ENCODE assay signal across 1 fruit fly cellular context in genomic region chr3L:15141118-15142003, dm6.
A peak's percentile ranks its signal among the peaks of the same experiment; 100 is the strongest.
TF ChIP-seq lines count a peak whose summit lies in the region.

No protein-coding gene starts in this region.

TF ChIP-seq in whole organism, embryonic, 481 proteins besides CTCF, POLR2A, EP300 and RAD21 (continued from another document):
- peak; percentile 14 for TF ChIP-seq CG12769 (tag; optimal IDR thresholded peaks at IDR 0.05; lab: Kevin White, UChicago)
- peak in 1 of 2 experiments; percentile 80 for TF ChIP-seq insv (GFP tag; optimal IDR thresholded peaks at IDR 0.05; lab: Kevin White, UChicago)
- TF ChIP-seq tgo (GFP tag; IDR thresholded peaks at IDR 0.05; lab: Robert Waterston, UW) = 0 out of 3 replicates have a peak, but pooled peaks have one; percentile 23
- peak; percentile 0 for TF ChIP-seq kah (GFP tag; optimal IDR thresholded peaks at IDR 0.05; lab: Kevin White, UChicago)
- TF ChIP-seq CG9932 (GFP tag; IDR thresholded peaks at IDR 0.05; lab: Robert Waterston, UW) = peak; percentile 64
- TF ChIP-seq Aef1 (GFP tag; IDR thresholded peaks at IDR 0.05; lab: Robert Waterston, UW) = peak; percentile 49; the same call in 2 of the 3 replicates
- no peak for TF ChIP-seq ftz-f1 (GFP tag; optimal IDR thresholded peaks at IDR 0.05; lab: Kevin White, UChicago)
- peak; percentile 22; the same call in 2 of the 3 replicates for TF ChIP-seq ci (GFP tag; IDR thresholded peaks at IDR 0.05; lab: Robert Waterston, UW)
- TF ChIP-seq CG6791 (GFP tag; IDR thresholded peaks at IDR 0.05; lab: Robert Waterston, UW; ENCODE audit: partially characterized antibody) = no peak
- TF ChIP-seq gsb-n (tag; optimal IDR thresholded peaks at IDR 0.05; lab: Kevin White, UChicago) = peak; percentile 22
- peak; percentile 26 for TF ChIP-seq nmo (GFP tag; optimal IDR thresholded peaks at IDR 0.05; lab: Kevin White, UChicago)
- peak; percentile 83 for TF ChIP-seq row (GFP tag; IDR thresholded peaks at IDR 0.05; lab: Robert Waterston, UW)
- TF ChIP-seq CG2199 (GFP tag; IDR thresholded peaks at IDR 0.05; lab: Robert Waterston, UW) = peak; percentile 34; the same call in 1 of the 3 replicates
- no peak for TF ChIP-seq disco-r (GFP tag; optimal IDR thresholded peaks at IDR 0.05; lab: Kevin White, UChicago)
- peak; percentile 42; the same call in 1 of the 2 replicates for TF ChIP-seq Drgx (GFP tag; IDR thresholded peaks at IDR 0.05; lab: Robert Waterston, UW)
- TF ChIP-seq CoRest (tag; optimal IDR thresholded peaks at IDR 0.05; lab: Kevin White, UChicago) = peak; percentile 51
- no peak for TF ChIP-seq fru (optimal IDR thresholded peaks at IDR 0.05; lab: Kevin White, UChicago)
- TF ChIP-seq amos (GFP tag; IDR thresholded peaks at IDR 0.05; lab: Robert Waterston, UW; ENCODE audit: partially characterized antibody) = peak; percentile 4; the same call in 1 of the 2 replicates
- TF ChIP-seq CG18764 (GFP tag; optimal IDR thresholded peaks at IDR 0.05; lab: Kevin White, UChicago) = no peak
- TF ChIP-seq odd (GFP tag; optimal IDR thresholded peaks at IDR 0.05; lab: Kevin White, UChicago) = no peak
- TF ChIP-seq vvl (GFP tag; IDR thresholded peaks at IDR 0.05; lab: Robert Waterston, UW) = peak; percentile 23
- peak in 1 of 2 experiments; percentile 4 for TF ChIP-seq bsh (GFP tag; optimal IDR thresholded peaks at IDR 0.05; lab: Kevin White, UChicago)
- TF ChIP-seq chinmo (GFP tag; IDR thresholded peaks at IDR 0.05; lab: Robert Waterston, UW; ENCODE audit: partially characterized antibody) = peak; percentile 80; the same call in 3 of the 4 replicates
- TF ChIP-seq phol (tag; optimal IDR thresholded peaks at IDR 0.05; lab: Kevin White, UChicago) = peak; percentile 16
- TF ChIP-seq abd-A (tag; optimal IDR thresholded peaks at IDR 0.05; lab: Kevin White, UChicago) = peak; percentile 25
- TF ChIP-seq CG10209 (GFP tag; optimal IDR thresholded peaks at IDR 0.05; lab: Kevin White, UChicago) = peak; percentile 32
- TF ChIP-seq CG10321 (GFP tag; IDR thresholded peaks at IDR 0.05; lab: Robert Waterston, UW) = peak; percentile 96
- peak; percentile 60 for TF ChIP-seq slbo (GFP tag; IDR thresholded peaks at IDR 0.05; lab: Robert Waterston, UW)
- TF ChIP-seq chn (GFP tag; optimal IDR thresholded peaks at IDR 0.05; lab: Kevin White, UChicago) = peak; percentile 8
- TF ChIP-seq fd96Cb (tag; optimal IDR thresholded peaks at IDR 0.05; lab: Kevin White, UChicago) = no peak
- TF ChIP-seq mirr (GFP tag; optimal IDR thresholded peaks at IDR 0.05; lab: Kevin White, UChicago) = peak; percentile 41
- peak; percentile 14 for TF ChIP-seq D19A (tag; optimal IDR thresholded peaks at IDR 0.05; lab: Kevin White, UChicago)
- TF ChIP-seq Rfx (GFP tag; IDR thresholded peaks at IDR 0.05; lab: Robert Waterston, UW) = peak; percentile 73
- TF ChIP-seq Ssrp (tag; optimal IDR thresholded peaks at IDR 0.05; lab: Kevin White, UChicago) = peak; percentile 30
- no peak for TF ChIP-seq CG16863 (GFP tag; optimal IDR thresholded peaks at IDR 0.05; lab: Kevin White, UChicago)
- peak; percentile 76 for TF ChIP-seq sens (GFP tag; lab: Kevin White, UChicago)
- peak; percentile 56 for TF ChIP-seq CG2712 (tag; optimal IDR thresholded peaks at IDR 0.05; lab: Kevin White, UChicago)
- peak; percentile 3 for TF ChIP-seq usp (GFP tag; optimal IDR thresholded peaks at IDR 0.05; lab: Kevin White, UChicago)
- peak; percentile 46 for TF ChIP-seq CG12391 (tag; optimal IDR thresholded peaks at IDR 0.05; lab: Kevin White, UChicago)
- TF ChIP-seq salm (tag; optimal IDR thresholded peaks at IDR 0.05; lab: Kevin White, UChicago) = no peak
- TF ChIP-seq CG10267 (tag; optimal IDR thresholded peaks at IDR 0.05; lab: Kevin White, UChicago) = peak; percentile 8
- TF ChIP-seq CG9437 (GFP tag; optimal IDR thresholded peaks at IDR 0.05; lab: Kevin White, UChicago) = peak; percentile 35
- TF ChIP-seq CG13296 (GFP tag; optimal IDR thresholded peaks at IDR 0.05; lab: Kevin White, UChicago) = no peak
- no peak for TF ChIP-seq Sox102F (GFP tag; optimal IDR thresholded peaks at IDR 0.05; lab: Kevin White, UChicago)
- TF ChIP-seq Pdp1 (GFP tag; optimal IDR thresholded peaks at IDR 0.05; lab: Kevin White, UChicago) = peak in 1 of 2 experiments; percentile 29
- peak; percentile 83 for TF ChIP-seq CG1832 (GFP tag; optimal IDR thresholded peaks at IDR 0.05; lab: Kevin White, UChicago)
- TF ChIP-seq CG14014 (GFP tag; IDR thresholded peaks at IDR 0.05; lab: Robert Waterston, UW) = 0 out of 2 replicates have a peak, but pooled peaks have one; percentile 24
- TF ChIP-seq CG9727 (GFP tag; optimal IDR thresholded peaks at IDR 0.05; lab: Kevin White, UChicago) = peak; percentile 31
- TF ChIP-seq lov (optimal IDR thresholded peaks at IDR 0.05; lab: Kevin White, UChicago) = no peak
- TF ChIP-seq lov (GFP tag; IDR thresholded peaks at IDR 0.05; lab: Robert Waterston, UW) = no peak
- peak; percentile 11; the same call in 1 of the 4 replicates for TF ChIP-seq Gug (GFP tag; IDR thresholded peaks at IDR 0.05; lab: Robert Waterston, UW)
- TF ChIP-seq CG11504 (tag; optimal IDR thresholded peaks at IDR 0.05; lab: Kevin White, UChicago) = peak; percentile 37
- peak; percentile 37 for TF ChIP-seq CG15514 (GFP tag; optimal IDR thresholded peaks at IDR 0.05; lab: Kevin White, UChicago)
- peak; percentile 1 for TF ChIP-seq ind (GFP tag; optimal IDR thresholded peaks at IDR 0.05; lab: Kevin White, UChicago)
- TF ChIP-seq CG5180 (GFP tag; optimal IDR thresholded peaks at IDR 0.05; lab: Kevin White, UChicago) = peak; percentile 23
- peak; percentile 55 to 71 for TF ChIP-seq Trl (optimal IDR thresholded peaks at IDR 0.05; lab: Kevin White, UChicago)
- TF ChIP-seq Trl (GFP tag; optimal IDR thresholded peaks at IDR 0.05; lab: Kevin White, UChicago) = no peak
- peak; percentile 46; the same call in 1 of the 2 replicates for TF ChIP-seq Rx (GFP tag; IDR thresholded peaks at IDR 0.05; lab: Robert Waterston, UW)
- peak; percentile 20 for TF ChIP-seq Nf-YC (tag; optimal IDR thresholded peaks at IDR 0.05; lab: Kevin White, UChicago)
- TF ChIP-seq Med (GFP tag; lab: Kevin White, UChicago) = peak; percentile 53
- peak; percentile 33 for TF ChIP-seq CG18262 (tag; optimal IDR thresholded peaks at IDR 0.05; lab: Kevin White, UChicago)
- TF ChIP-seq ken (GFP tag; IDR thresholded peaks at IDR 0.05; lab: Robert Waterston, UW) = peak; percentile 63; the same call in 1 of the 3 replicates
- peak; percentile 92 for TF ChIP-seq CG15479 (GFP tag; optimal IDR thresholded peaks at IDR 0.05; lab: Kevin White, UChicago)
- no peak for TF ChIP-seq hkb (optimal IDR thresholded peaks at IDR 0.05; lab: Kevin White, UChicago)
- TF ChIP-seq hkb (GFP tag; IDR thresholded peaks at IDR 0.05; lab: Robert Waterston, UW) = peak; percentile 7; the same call in 1 of the 2 replicates
- TF ChIP-seq CG3838 (GFP tag; optimal IDR thresholded peaks at IDR 0.05; lab: Kevin White, UChicago) = no peak
- peak; percentile 65; the same call in 2 of the 3 replicates for TF ChIP-seq zfh1 (GFP tag; IDR thresholded peaks at IDR 0.05; lab: Robert Waterston, UW)
- peak; percentile 84 for TF ChIP-seq YL-1 (GFP tag; optimal IDR thresholded peaks at IDR 0.05; lab: Kevin White, UChicago)
- no peak for TF ChIP-seq h (optimal IDR thresholded peaks at IDR 0.05; lab: Kevin White, UChicago)
- peak; percentile 23 for TF ChIP-seq Xbp1 (GFP tag; optimal IDR thresholded peaks at IDR 0.05; lab: Kevin White, UChicago)
- peak; percentile 54 for TF ChIP-seq nom (GFP tag; optimal IDR thresholded peaks at IDR 0.05; lab: Kevin White, UChicago)
- TF ChIP-seq CG14441 (GFP tag; IDR thresholded peaks at IDR 0.05; lab: Robert Waterston, UW) = peak; percentile 26; the same call in 1 of the 2 replicates
- TF ChIP-seq repo (GFP tag; optimal IDR thresholded peaks at IDR 0.05; lab: Kevin White, UChicago) = no peak
- peak; percentile 81 for TF ChIP-seq pros (GFP tag; optimal IDR thresholded peaks at IDR 0.05; lab: Kevin White, UChicago)
- TF ChIP-seq CG10366 (GFP tag; IDR thresholded peaks at IDR 0.05; lab: Robert Waterston, UW) = peak; percentile 40
- peak; percentile 55; the same call in 1 of the 2 replicates for TF ChIP-seq CG32532 (GFP tag; IDR thresholded peaks at IDR 0.05; lab: Robert Waterston, UW)
- TF ChIP-seq CG1603 (tag; optimal IDR thresholded peaks at IDR 0.05; lab: Kevin White, UChicago) = peak; percentile 26
- peak; percentile 46 for TF ChIP-seq CG13424 (tag; optimal IDR thresholded peaks at IDR 0.05; lab: Kevin White, UChicago)
- peak; percentile 59 for TF ChIP-seq Xrp1 (GFP tag; IDR thresholded peaks at IDR 0.05; lab: Robert Waterston, UW)
- TF ChIP-seq scrt (GFP tag; optimal IDR thresholded peaks at IDR 0.05; lab: Kevin White, UChicago) = peak; percentile 51
- TF ChIP-seq CG8290 (GFP tag; optimal IDR thresholded peaks at IDR 0.05; lab: Kevin White, UChicago) = no peak
- peak; percentile 50 to 66 for TF ChIP-seq CG8290 (tag; optimal IDR thresholded peaks at IDR 0.05; lab: Kevin White, UChicago)
- peak; percentile 51 for TF ChIP-seq gem (tag; optimal IDR thresholded peaks at IDR 0.05; lab: Kevin White, UChicago)
- peak; percentile 15 for TF ChIP-seq B-H2 (GFP tag; optimal IDR thresholded peaks at IDR 0.05; lab: Kevin White, UChicago)
- peak; percentile 79 for TF ChIP-seq ewg (GFP tag; optimal IDR thresholded peaks at IDR 0.05; lab: Kevin White, UChicago)
- peak; percentile 37; the same call in 1 of the 2 replicates for TF ChIP-seq ttk (GFP tag; IDR thresholded peaks at IDR 0.05; lab: Robert Waterston, UW)
- TF ChIP-seq CG3995 (GFP tag; optimal IDR thresholded peaks at IDR 0.05; lab: Kevin White, UChicago) = no peak
- TF ChIP-seq hb (GFP tag; IDR thresholded peaks at IDR 0.05; lab: Robert Waterston, UW; ENCODE audit: partially characterized antibody) = no peak
- peak; percentile 6; the same call in 1 of the 2 replicates for TF ChIP-seq chm (GFP tag; IDR thresholded peaks at IDR 0.05; lab: Robert Waterston, UW)
- peak; percentile 3 for TF ChIP-seq CG9817 (tag; optimal IDR thresholded peaks at IDR 0.05; lab: Kevin White, UChicago)
- 0 out of 2 replicates have a peak, but pooled peaks have one; percentile 21 for TF ChIP-seq ranshi (GFP tag; IDR thresholded peaks at IDR 0.05; lab: Robert Waterston, UW)
- no peak for TF ChIP-seq Nf-YA (GFP tag; IDR thresholded peaks at IDR 0.05; lab: Robert Waterston, UW)
- TF ChIP-seq Scr (GFP tag; IDR thresholded peaks at IDR 0.05; lab: Robert Waterston, UW; ENCODE audit: partially characterized antibody) = no peak
- TF ChIP-seq Dip2 (GFP tag; IDR thresholded peaks at IDR 0.05; lab: Robert Waterston, UW) = no peak
- peak; percentile 40 for TF ChIP-seq tin (GFP tag; optimal IDR thresholded peaks at IDR 0.05; lab: Kevin White, UChicago)
- TF ChIP-seq Ptx1 (GFP tag; IDR thresholded peaks at IDR 0.05; lab: Robert Waterston, UW) = peak; percentile 49; the same call in 1 of the 2 replicates
- TF ChIP-seq gce (GFP tag; IDR thresholded peaks at IDR 0.05; lab: Robert Waterston, UW) = 0 out of 3 replicates have a peak, but pooled peaks have one; percentile 24
- peak in 1 of 2 experiments; percentile 36 for TF ChIP-seq dpn (GFP tag; optimal IDR thresholded peaks at IDR 0.05; lab: Kevin White, UChicago)
- peak; percentile 95 for TF ChIP-seq sqz (GFP tag; optimal IDR thresholded peaks at IDR 0.05; lab: Kevin White, UChicago)
- peak; percentile 10 for TF ChIP-seq CG17912 (GFP tag; optimal IDR thresholded peaks at IDR 0.05; lab: Kevin White, UChicago)
- TF ChIP-seq crol (GFP tag; IDR thresholded peaks at IDR 0.05; lab: Robert Waterston, UW) = peak; percentile 47
- TF ChIP-seq CG17568 (GFP tag; optimal IDR thresholded peaks at IDR 0.05; lab: Kevin White, UChicago) = no peak
- no peak for TF ChIP-seq CG16813 (GFP tag; IDR thresholded peaks at IDR 0.05; lab: Robert Waterston, UW; ENCODE audit: partially characterized antibody)
- TF ChIP-seq gfzf (GFP tag; optimal IDR thresholded peaks at IDR 0.05; lab: Kevin White, UChicago) = peak; percentile 3
- TF ChIP-seq grau (tag; optimal IDR thresholded peaks at IDR 0.05; lab: Kevin White, UChicago) = peak; percentile 38
- peak; percentile 32; the same call in 2 of the 3 replicates for TF ChIP-seq CG34422 (GFP tag; IDR thresholded peaks at IDR 0.05; lab: Robert Waterston, UW)
- peak; percentile 36; the same call in 1 of the 2 replicates for TF ChIP-seq al (GFP tag; IDR thresholded peaks at IDR 0.05; lab: Robert Waterston, UW)
- peak in 1 of 3 experiments; percentile 39 for TF ChIP-seq lola (GFP tag; optimal IDR thresholded peaks at IDR 0.05; lab: Kevin White, UChicago)
- TF ChIP-seq Abd-B (GFP tag; optimal IDR thresholded peaks at IDR 0.05; lab: Kevin White, UChicago) = peak; percentile 3
